Worm (Caenorhabditis elegans) whole organism, young adult: ENCODE results near the gene ints-9.

Source experiments
- F22D6.2 ChIP-seq: sonication (generic microtip); optimal IDR thresholded peaks from 2 replicates; lab custom pipeline; 2016; ENCODE audit warnings: mild to moderate bottlenecking, missing genetic modification characterization, missing compliant biosample characterization
- F33H1.4 ChIP-seq: fragments of 200-800 bp; sonication (Bioruptor generic); IDR thresholded peaks from 2 replicates; pipeline ENCODE4 v1.3.6; 2022; ENCODE audit warnings: missing genetic modification reagents, missing genetic modification characterization, missing compliant biosample characterization
- F37B4.10 ChIP-seq: fragments of 200-800 bp; sonication (Bioruptor generic); IDR thresholded peaks from 2 replicates; pipeline ENCODE4 v1.3.6; 2022; ENCODE audit warnings: missing genetic modification characterization, missing compliant biosample characterization
- F49E8.2 ChIP-seq: sonication (generic microtip); optimal IDR thresholded peaks from 3 replicates; lab custom pipeline; 2017; ENCODE audit warnings: missing genetic modification characterization, mild to moderate bottlenecking, missing compliant biosample characterization, antibody characterized with exemption, moderate library complexity; ENCODE audit not compliant: insufficient read depth
- F57A8.1 ChIP-seq: fragments of 200-800 bp; sonication (Bioruptor generic); optimal IDR thresholded peaks from 2 replicates; lab custom pipeline; 2018; ENCODE audit warnings: mild to moderate bottlenecking, missing genetic modification characterization, moderate library complexity, missing compliant biosample characterization
- K11D2.4 ChIP-seq: fragments of 200-800 bp; sonication (Bioruptor generic); IDR thresholded peaks from 2 replicates; pipeline ENCODE4 v1.3.6; 2022; ENCODE audit warnings: missing genetic modification reagents, missing genetic modification characterization, missing compliant biosample characterization
- Y53G8AR.9 ChIP-seq: fragments of 200-800 bp; sonication (Bioruptor generic); conservative IDR thresholded peaks from 2 replicates; pipeline ENCODE4 v1.3.6; 2022; ENCODE audit warnings: missing genetic modification reagents, missing genetic modification characterization, missing compliant biosample characterization
- Y79H2A.3 ChIP-seq: fragments of 200-800 bp; sonication (Bioruptor generic); conservative IDR thresholded peaks from 2 replicates; pipeline ENCODE4 v1.3.6; 2022; ENCODE audit warnings: missing genetic modification reagents, missing genetic modification characterization, missing compliant biosample characterization
- ZK185.1 ChIP-seq: sonication (generic microtip); optimal IDR thresholded peaks from 2 replicates; lab custom pipeline; 2016; ENCODE audit warnings: mild to moderate bottlenecking, missing genetic modification characterization, missing compliant biosample characterization; ENCODE audit not compliant: poor library complexity, severe bottlenecking
- ama-1 ChIP-seq, 3 experiments: fragments of 150-350 bp in 1 of 3; sonication (generic microtip) in 2 of 3; optimal IDR thresholded peaks; 2 replicates each; lab custom pipeline; 2014 to 2018; ENCODE audit warnings: missing biosample characterization in 2 of 3, missing genetic modification characterization in 2 of 3, missing genetic modification reagents in 2 of 3
- aptf-2 ChIP-seq: fragments of 200-800 bp; sonication (Bioruptor generic); conservative IDR thresholded peaks from 2 replicates; pipeline ENCODE4 v1.3.6; 2022; ENCODE audit warnings: missing genetic modification reagents, missing genetic modification characterization, missing compliant biosample characterization
- athp-1 ChIP-seq: sonication (generic microtip); optimal IDR thresholded peaks from 2 replicates; lab custom pipeline; 2017; ENCODE audit warnings: mild to moderate bottlenecking, missing genetic modification characterization, missing compliant biosample characterization
- attf-3 ChIP-seq: fragments of 200-800 bp; sonication (Bioruptor generic); conservative IDR thresholded peaks from 2 replicates; pipeline ENCODE4 v1.3.6; 2022; ENCODE audit warnings: missing genetic modification reagents, missing genetic modification characterization, missing compliant biosample characterization
- cebp-1 ChIP-seq, 2 experiments: fragments of 200-800 bp in 1 of 2; sonication (Bioruptor generic) in 1 of 2; sonication (generic microtip) in 1 of 2; IDR thresholded peaks in 1 of 2; optimal IDR thresholded peaks in 1 of 2; 2 replicates each; pipeline versions ENCODE4 v1.3.6 to Lab custom; 2017 to 2022; ENCODE audit warnings: missing compliant biosample characterization in 2 of 2, missing genetic modification characterization in 2 of 2, mild to moderate bottlenecking in 1 of 2, missing genetic modification reagents in 1 of 2, moderate library complexity in 1 of 2
- ceh-40 ChIP-seq: fragments of 200-800 bp; sonication (Bioruptor generic); IDR thresholded peaks from 2 replicates; pipeline ENCODE4 v1.3.6; 2022; ENCODE audit warnings: missing genetic modification characterization, missing compliant biosample characterization
- dpl-1 ChIP-seq: fragments of 150-350 bp; optimal IDR thresholded peaks from 2 replicates; lab custom pipeline; 2014; ENCODE audit warnings: missing biosample characterization, missing genetic modification reagents, missing genetic modification characterization
- efl-1 ChIP-seq: fragments of 150-350 bp; optimal IDR thresholded peaks from 2 replicates; lab custom pipeline; 2014; ENCODE audit warnings: missing biosample characterization, missing genetic modification reagents, missing genetic modification characterization
- egl-44 ChIP-seq: fragments of 200-800 bp; sonication (Bioruptor generic); IDR thresholded peaks from 2 replicates; pipeline ENCODE4 v1.3.6; 2022; ENCODE audit warnings: missing genetic modification reagents, missing genetic modification characterization, missing compliant biosample characterization
- egrh-3 ChIP-seq: fragments of 200-800 bp; sonication (Bioruptor generic); IDR thresholded peaks from 2 replicates; pipeline ENCODE4 v1.3.6; 2022; ENCODE audit warnings: missing genetic modification reagents, missing genetic modification characterization, missing compliant biosample characterization
- ets-4 ChIP-seq: fragments of 200-800 bp; sonication (Bioruptor generic); optimal IDR thresholded peaks from 2 replicates; lab custom pipeline; 2018; ENCODE audit warnings: mild to moderate bottlenecking, missing genetic modification characterization, missing compliant biosample characterization
- fkh-3 ChIP-seq: sonication (generic microtip); optimal IDR thresholded peaks from 2 replicates; lab custom pipeline; 2016; ENCODE audit warnings: mild to moderate bottlenecking, missing genetic modification characterization, missing compliant biosample characterization
- gei-17 ChIP-seq: fragments of 200-800 bp; sonication (Bioruptor generic); optimal IDR thresholded peaks from 2 replicates; lab custom pipeline; 2018; ENCODE audit warnings: mild to moderate bottlenecking, missing genetic modification characterization, missing compliant biosample characterization
- hsf-1 ChIP-seq: fragments of 200-800 bp; sonication (Bioruptor generic); IDR thresholded peaks from 2 replicates; pipeline ENCODE4 v1.3.6; 2022; ENCODE audit warnings: missing genetic modification reagents, missing genetic modification characterization, missing compliant biosample characterization
- let-607 ChIP-seq, 2 experiments: fragments of 200-800 bp in 1 of 2; sonication (Bioruptor generic) in 1 of 2; sonication (generic microtip) in 1 of 2; optimal IDR thresholded peaks; 2 replicates each; lab custom pipeline; 2016 to 2018; ENCODE audit warnings: mild to moderate bottlenecking in 2 of 2, missing compliant biosample characterization in 2 of 2, missing genetic modification characterization in 2 of 2, moderate library complexity in 2 of 2, missing genotype in 1 of 2
- lin-35 ChIP-seq, 3 experiments: fragments of 150-350 bp in 2 of 3; sonication (generic microtip) in 1 of 3; optimal IDR thresholded peaks; 2 replicates each; lab custom pipeline; 2014 to 2018; ENCODE audit warnings: missing biosample characterization in 3 of 3, missing genetic modification characterization in 3 of 3, missing genetic modification reagents in 3 of 3
- mel-28 ChIP-seq: sonication (generic microtip); optimal IDR thresholded peaks from 2 replicates; lab custom pipeline; 2016; ENCODE audit warnings: borderline replicate concordance, mild to moderate bottlenecking, missing genetic modification characterization, missing compliant biosample characterization
- nhr-90 ChIP-seq: sonication (generic microtip); optimal IDR thresholded peaks from 2 replicates; lab custom pipeline; 2016; ENCODE audit warnings: missing genotype, mild to moderate bottlenecking, missing genetic modification characterization, missing compliant biosample characterization
- pbrm-1 ChIP-seq: fragments of 200-800 bp; sonication (Bioruptor generic); IDR thresholded peaks from 2 replicates; pipeline ENCODE4 v1.3.6; 2022; ENCODE audit warnings: missing genetic modification reagents, missing genetic modification characterization, missing compliant biosample characterization
- rec-8 ChIP-seq, 2 experiments: sonication (generic microtip); optimal IDR thresholded peaks; 2 replicates each; lab custom pipeline; 2016; ENCODE audit warnings: mild to moderate bottlenecking in 2 of 2, missing genetic modification characterization in 2 of 2, missing genetic modification reagents in 2 of 2, missing genotype in 2 of 2, missing biosample characterization in 1 of 2, missing compliant biosample characterization in 1 of 2, moderate library complexity in 1 of 2
- repo-1 ChIP-seq: sonication (generic microtip); optimal IDR thresholded peaks from 2 replicates; lab custom pipeline; 2017; ENCODE audit warnings: mild to moderate bottlenecking, missing genetic modification characterization, missing compliant biosample characterization
- snpc-1.1 ChIP-seq: sonication (generic microtip); optimal IDR thresholded peaks from 2 replicates; lab custom pipeline; 2017; ENCODE audit warnings: missing genetic modification characterization, mild to moderate bottlenecking, missing compliant biosample characterization, antibody characterized with exemption, moderate library complexity, missing genotype, missing genetic modification reagents; ENCODE audit not compliant: insufficient read depth
- tbp1 ChIP-seq: fragments of 200-800 bp; sonication (Bioruptor generic); optimal IDR thresholded peaks from 2 replicates; lab custom pipeline; 2018; ENCODE audit warnings: mild to moderate bottlenecking, missing genetic modification characterization, missing compliant biosample characterization
- unc-130 ChIP-seq: sonication (generic microtip); optimal IDR thresholded peaks from 2 replicates; lab custom pipeline; 2016; ENCODE audit warnings: missing genetic modification reagents, missing genetic modification characterization, missing compliant biosample characterization
- xnd-1 ChIP-seq: sonication (generic microtip); optimal IDR thresholded peaks from 2 replicates; lab custom pipeline; 2016; ENCODE audit warnings: missing genotype, missing genetic modification reagents, missing genetic modification characterization, missing compliant biosample characterization
- zim-3 ChIP-seq: sonication (generic microtip); optimal IDR thresholded peaks from 2 replicates; lab custom pipeline; 2017; ENCODE audit warnings: mild to moderate bottlenecking, missing genetic modification characterization, moderate library complexity, missing compliant biosample characterization
- ztf-22 ChIP-seq: fragments of 200-800 bp; sonication (Bioruptor generic); optimal IDR thresholded peaks from 2 replicates; lab custom pipeline; 2018; ENCODE audit warnings: mild to moderate bottlenecking, missing genetic modification characterization, moderate library complexity, missing compliant biosample characterization
- ztf-6 ChIP-seq: fragments of 200-800 bp; sonication (Bioruptor generic); IDR thresholded peaks from 2 replicates; pipeline ENCODE4 v1.3.6; 2022; ENCODE audit warnings: missing genetic modification reagents, missing genetic modification characterization, missing compliant biosample characterization

The ints-9 gene

DNA sequence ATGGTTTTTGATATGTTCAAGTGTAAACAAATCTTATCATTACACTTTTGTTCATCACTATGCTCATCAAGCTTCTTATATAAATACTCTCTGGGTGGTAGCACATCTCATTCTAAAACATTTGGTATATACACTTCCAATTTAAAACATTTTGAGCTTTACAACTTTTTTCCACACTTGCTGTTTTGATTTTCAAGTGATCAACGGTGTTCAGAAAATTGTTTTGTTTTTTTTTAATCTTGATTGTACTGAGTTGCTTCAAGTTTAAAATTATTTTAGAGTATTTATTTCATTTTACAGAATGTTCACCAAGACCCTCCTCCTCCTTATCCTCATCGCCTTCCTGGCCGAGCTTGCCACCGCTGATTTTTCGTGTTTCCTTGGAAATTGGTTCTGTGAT is 46.8 kb upstream of the ints-9 start, which contains the start of gene C54F6.5:
Gene C54F6.5, plus strand, starts transcription at position 301 of the 400 bp plus-strand sequence.
- TF ChIP-seq ets-4 (no peak), F22D6.2 (tag; lab: Kevin White, UChicago) (no peak), xnd-1 (no peak), F33H1.4 (GFP tag; lab: Robert Waterston, UW) (no peak), rec-8 (tag; optimal IDR thresholded peaks at IDR 0.05; lab: Kevin White, UChicago) (no peak), gei-17 (GFP tag; lab: Kevin White, UChicago) (no peak), K11D2.4 (no peak), ztf-22 (GFP tag; lab: Kevin White, UChicago) (no peak), ceh-40 (GFP tag; lab: Robert Waterston, UW) (no peak), F49E8.2 (no peak), efl-1 (GFP tag; lab: Kevin White, UChicago) (no peak), mel-28 (tag; lab: Kevin White, UChicago) (no peak)
- TF ChIP-seq, all 124 proteins: peak for 0

DNA sequence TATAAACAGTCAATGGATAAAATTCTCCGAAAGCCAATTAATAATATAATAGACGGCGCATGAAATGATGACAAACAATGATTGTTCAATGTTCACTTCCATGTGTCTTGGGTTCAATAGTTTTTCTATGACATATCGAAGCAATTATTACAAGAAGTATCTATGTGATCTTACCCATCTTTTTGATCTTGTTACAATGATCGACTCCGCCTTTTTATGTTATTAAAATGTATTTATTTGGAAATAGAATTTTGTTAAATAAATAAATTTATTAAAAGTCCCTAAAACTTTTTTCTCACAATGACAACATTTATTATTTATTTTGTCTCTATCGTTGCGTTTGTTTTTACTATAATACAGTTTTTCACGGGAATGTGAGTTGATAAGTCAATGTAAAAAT is 45.8 kb upstream of the ints-9 start, which contains the start of gene swt-2:
Gene swt-2, plus strand, starts transcription at position 301 of the 400 bp plus-strand sequence.
- TF ChIP-seq lin-35 (GFP tag; optimal IDR thresholded peaks at IDR 0.05; lab: Kevin White, UChicago) (no peak), zim-3 (tag; lab: Kevin White, UChicago) (no peak), attf-3 (no peak), ztf-22 (GFP tag; lab: Kevin White, UChicago) (no peak), let-607 (tag; optimal IDR thresholded peaks at IDR 0.05; lab: Kevin White, UChicago) (no peak)

DNA sequence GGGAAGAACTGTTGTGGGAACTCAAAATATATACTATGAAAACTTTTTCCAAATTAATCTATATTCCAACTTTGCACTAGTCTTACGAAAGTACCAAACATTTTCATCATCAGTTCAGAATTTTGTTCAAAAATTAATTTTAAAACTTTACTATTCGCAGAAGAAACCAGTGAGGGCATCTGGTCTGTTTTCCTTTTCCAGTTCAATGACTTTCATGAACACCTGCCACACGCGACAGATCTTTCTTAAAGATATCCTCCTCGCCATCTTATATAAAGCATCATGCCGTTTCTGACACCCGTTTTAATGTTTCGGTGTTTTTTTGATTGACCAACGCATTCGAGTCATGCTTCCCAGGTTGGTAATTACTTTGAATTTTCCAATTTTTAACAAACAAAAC is 42.7 kb upstream of the ints-9 start, which contains the start of gene C54F6.3:
Gene C54F6.3, plus strand, starts transcription at position 301 of the 400 bp plus-strand sequence.
- no peak for TF ChIP-seq zim-3 (tag; lab: Kevin White, UChicago)
- no peak for TF ChIP-seq ama-1 (optimal IDR thresholded peaks at IDR 0.05; lab: Kevin White, UChicago)
- no peak for TF ChIP-seq ama-1 (GFP tag; optimal IDR thresholded peaks at IDR 0.05; lab: Kevin White, UChicago)
- TF ChIP-seq Y53G8AR.9 (GFP tag; lab: Robert Waterston, UW): no peak
- no peak for TF ChIP-seq cebp-1 (GFP tag; IDR thresholded peaks at IDR 0.05; lab: Robert Waterston, UW)
- TF ChIP-seq cebp-1 (tag; optimal IDR thresholded peaks at IDR 0.05; lab: Kevin White, UChicago): no peak
- TF ChIP-seq aptf-2 (GFP tag; lab: Robert Waterston, UW): no peak
- TF ChIP-seq snpc-1.1 (tag; lab: Kevin White, UChicago): no peak
- TF ChIP-seq athp-1 (tag; lab: Kevin White, UChicago): no peak
- no peak for TF ChIP-seq unc-130 (GFP tag; lab: Kevin White, UChicago)
- TF ChIP-seq fkh-3 (tag; lab: Kevin White, UChicago): no peak
- no peak for TF ChIP-seq repo-1
- TF ChIP-seq hsf-1 (GFP tag; lab: Robert Waterston, UW): no peak
- no peak for TF ChIP-seq Y79H2A.3 (GFP tag; lab: Robert Waterston, UW)
- TF ChIP-seq pbrm-1 (GFP tag; lab: Robert Waterston, UW): no peak

DNA sequence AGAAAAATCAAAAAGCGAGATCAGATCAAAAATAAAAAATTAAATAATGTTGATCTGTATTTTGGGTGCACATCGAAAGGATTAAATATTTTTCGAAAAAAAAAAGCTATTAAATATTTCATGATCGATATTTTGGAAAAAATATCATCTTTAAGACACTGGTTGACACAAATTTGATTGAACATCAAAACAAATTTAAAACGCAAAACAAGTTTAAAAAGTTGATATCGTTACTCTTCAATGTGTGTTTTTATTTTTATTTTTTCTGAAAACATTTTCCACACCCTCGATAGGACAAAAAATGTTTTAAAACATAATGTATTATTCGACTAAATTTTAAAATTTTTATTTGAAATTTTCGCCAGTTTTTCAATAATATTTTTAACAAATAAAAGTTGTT is 37.6 kb upstream of the ints-9 start, which contains the start of gene C54F6.12:
Gene C54F6.12, minus strand, starts transcription at position 101 of the 400 bp plus-strand sequence.
- TF ChIP-seq tbp1 (no peak), ztf-6 (GFP tag; lab: Robert Waterston, UW) (no peak)

DNA sequence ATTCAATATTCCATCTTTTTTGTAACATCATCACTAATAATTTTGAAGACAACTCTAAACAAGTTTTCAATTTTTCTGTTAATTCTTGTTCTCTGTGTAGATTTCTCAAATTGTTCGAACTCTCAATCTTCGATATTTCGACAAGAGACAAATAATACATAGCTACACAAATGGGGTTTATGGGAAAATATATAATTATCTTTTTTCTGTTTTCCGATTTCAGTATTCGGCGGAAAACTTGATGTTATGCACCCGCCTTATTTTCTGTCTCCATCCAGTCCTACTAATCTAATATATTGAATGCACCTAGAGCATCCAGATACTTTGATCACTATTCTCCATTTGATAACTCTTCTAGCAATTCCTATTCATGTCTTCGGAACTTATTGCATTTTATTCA is 36.6 kb upstream of the ints-9 start, which contains the start of gene srh-268:
Gene srh-268, plus strand, starts transcription at position 301 of the 400 bp plus-strand sequence.
- TF ChIP-seq dpl-1 (GFP tag; lab: Kevin White, UChicago) (no peak), gei-17 (GFP tag; lab: Kevin White, UChicago) (no peak), ets-4 (no peak), F37B4.10 (GFP tag; lab: Robert Waterston, UW) (no peak), egl-44 (GFP tag; lab: Robert Waterston, UW) (no peak), ZK185.1 (tag; lab: Kevin White, UChicago) (no peak), egrh-3 (no peak), tbp1 (no peak), F57A8.1 (GFP tag; lab: Kevin White, UChicago) (no peak), aptf-2 (GFP tag; lab: Robert Waterston, UW) (no peak), nhr-90 (tag; lab: Kevin White, UChicago) (no peak)
